Fruit fly (Drosophila melanogaster) ovary, adult (tissue): ENCODE measurements around the gene msb1l.
A peak's percentile ranks its signal among the peaks of the same experiment; 100 is the strongest.

Experiments used
- CG17801 ChIP-seq: fragments of 200-800 bp; optimal IDR thresholded peaks from 2 replicates; lab custom pipeline; 2019; ENCODE audit warnings: missing biosample characterization, mild to moderate bottlenecking, missing genetic modification characterization, moderate library complexity; ENCODE audit not compliant: partially characterized antibody

Gene msb1l

dm6 chr2L:19586436-19587333, 9.2 kb downstream of the msb1l start, which contains the start of gene Lar:
TSS of gene Lar (plus strand) at chr2L:19586623.
- TF ChIP-seq CG17801 (GFP tag; lab: Kevin White, UChicago) = peak; percentile 34

dm6 chr2L:19587334-19587659, 9.8 kb downstream of the msb1l start:
- no peak for TF ChIP-seq CG17801 (GFP tag; lab: Kevin White, UChicago)

- TF ChIP-seq CG17801 (GFP tag; lab: Kevin White, UChicago) = no peak
These were observed 11.4 kb downstream of the msb1l start for dm6 chr2L:19588924-19589323.

- TF ChIP-seq CG17801 (GFP tag; lab: Kevin White, UChicago) = no peak
These were observed 13.1 kb downstream of the msb1l start for dm6 chr2L:19590629-19591028.

dm6 chr2L:19594102-19594501, 16.6 kb downstream of the msb1l start:
- TF ChIP-seq CG17801 (GFP tag; lab: Kevin White, UChicago) = no peak

dm6 chr2L:19605365-19605921, 27.9 kb downstream of the msb1l start:
- no peak for TF ChIP-seq CG17801 (GFP tag; lab: Kevin White, UChicago)

dm6 chr2L:19606318-19606717, 28.8 kb downstream of the msb1l start, which contains the start of gene CG46244:
TSS of gene CG46244 (plus strand) at chr2L:19606569.
- no peak for TF ChIP-seq CG17801 (GFP tag; lab: Kevin White, UChicago)

dm6 chr2L:19628002-19628401, 50.5 kb downstream of the msb1l start:
- TF ChIP-seq CG17801 (GFP tag; lab: Kevin White, UChicago) = no peak
